Worm (Caenorhabditis elegans) whole organism, L4 larva: Measurements from ENCODE around the gene ZK1248.20.

Experiments used
- ama-1 ChIP-seq: fragments of 150-350 bp; optimal IDR thresholded peaks from 2 replicates; lab custom pipeline; 2014; ENCODE audit warnings: inconsistent platforms, mixed read lengths
- lin-39 ChIP-seq: fragments of 150-350 bp; optimal IDR thresholded peaks from 2 replicates; lab custom pipeline; 2014; ENCODE audit warnings: missing biosample characterization, missing genetic modification reagents, missing genetic modification characterization
- mdl-1 ChIP-seq, 2 experiments: fragments of 150-350 bp in 1 of 2; sonication (generic microtip) in 1 of 2; optimal IDR thresholded peaks; 2 replicates each; lab custom pipeline; 2014 to 2017; ENCODE audit warnings: missing biosample characterization in 2 of 2, missing genetic modification characterization in 2 of 2
- mes-2 ChIP-seq: sonication (generic microtip); optimal IDR thresholded peaks from 2 replicates; lab custom pipeline; 2016; ENCODE audit warnings: missing genotype, mild to moderate bottlenecking, missing genetic modification characterization, missing compliant biosample characterization; ENCODE audit not compliant: poor library complexity, severe bottlenecking
- nhr-237 ChIP-seq: sonication (generic microtip); optimal IDR thresholded peaks from 2 replicates; lab custom pipeline; 2017; ENCODE audit warnings: missing biosample characterization, missing genetic modification characterization
- saeg-2 ChIP-seq: fragments of 200-800 bp; sonication (Bioruptor generic); IDR thresholded peaks from 2 replicates; pipeline ENCODE4 v1.3.6; 2022; ENCODE audit warnings: missing genetic modification reagents, missing genetic modification characterization, missing compliant biosample characterization

DNA sequence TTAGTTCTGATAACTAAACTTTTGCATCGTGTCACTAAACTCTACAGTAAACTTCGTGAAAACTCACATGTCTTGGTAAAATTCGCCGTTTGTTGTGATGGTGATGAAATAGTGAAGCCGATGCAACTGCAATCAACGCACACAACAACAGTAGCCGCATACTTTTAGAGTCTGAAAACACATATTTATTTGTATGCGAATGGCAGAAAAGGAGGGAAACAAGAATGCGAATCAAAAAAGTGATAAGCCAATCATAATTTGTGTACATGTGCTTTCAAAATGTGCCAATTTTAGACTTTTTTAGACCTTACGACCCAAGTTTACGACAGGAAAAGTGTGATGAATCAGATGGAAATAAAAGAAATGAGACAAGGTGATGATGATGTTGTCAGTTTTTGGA is 11.1 kb upstream of the ZK1248.20 start, which contains the start of gene K05F1.10:
- TF ChIP-seq ama-1 (lab: Kevin White, UChicago) (no peak), mes-2 (no peak), mdl-1 (tag; optimal IDR thresholded peaks at IDR 0.05; lab: Kevin White, UChicago) (peak in 1 of 2 experiments; percentile 3), lin-39 (tag; lab: Kevin White, UChicago) (no peak), saeg-2 (GFP tag; lab: Robert Waterston, UW) (no peak), nhr-237 (tag; lab: Kevin White, UChicago) (no peak)
